Fruit fly (Drosophila melanogaster) whole organism: ENCODE data around the gene Ndc1.

Source experiments
- CG8478 ChIP-seq: fragments of >200 bp; optimal IDR thresholded peaks from 2 replicates; lab custom pipeline; 2018; ENCODE audit warnings: inconsistent platforms
- Dll ChIP-seq: fragments of >200 bp; optimal IDR thresholded peaks from 2 replicates; lab custom pipeline; 2017
- EcR ChIP-seq, 2 experiments: fragments of >200 bp; optimal IDR thresholded peaks; 2 replicates each; lab custom pipeline; 2017; ENCODE audit warnings: missing biosample characterization in 2 of 2, missing genetic modification characterization in 2 of 2, missing genetic modification reagents in 2 of 2
- pan ChIP-seq: fragments of >200 bp; optimal IDR thresholded peaks from 2 replicates; lab custom pipeline; 2017
- psq ChIP-seq: fragments of >200 bp; optimal IDR thresholded peaks from 2 replicates; lab custom pipeline; 2017
- usp ChIP-seq: fragments of >200 bp; optimal IDR thresholded peaks from 2 replicates; lab custom pipeline; 2017; ENCODE audit warnings: missing biosample characterization, missing genetic modification characterization, mixed read lengths

The Ndc1 gene

DNA sequence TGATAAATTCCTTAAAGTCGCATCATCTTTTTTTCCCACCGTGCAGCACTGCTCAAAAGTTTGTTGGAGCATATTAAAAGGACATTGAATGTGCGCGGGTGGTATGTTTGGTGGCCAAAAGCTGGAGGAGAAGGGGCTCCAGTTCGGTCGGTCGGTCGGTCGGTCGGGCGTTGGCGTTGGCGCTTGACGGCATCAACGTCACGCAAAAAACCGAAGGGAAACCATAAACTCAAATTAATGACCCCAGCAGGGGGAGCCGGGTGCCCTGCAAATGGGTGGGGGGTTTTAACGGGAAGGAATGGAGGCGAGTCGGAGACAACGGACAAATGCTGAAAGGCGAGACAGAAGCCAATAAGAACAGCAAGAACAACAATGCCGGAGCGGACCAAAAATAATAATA lies 11.8 kb upstream of the Ndc1 start:
- TF ChIP-seq EcR (GFP tag; optimal IDR thresholded peaks at IDR 0.05; lab: Kevin White, UChicago) (no peak), pan (no peak), usp (GFP tag; lab: Kevin White, UChicago) (no peak), Dll (lab: Kevin White, UChicago) (peak; percentile 6), psq (lab: Kevin White, UChicago) (no peak)

- TF ChIP-seq usp (GFP tag; lab: Kevin White, UChicago), result no peak
- TF ChIP-seq Dll (lab: Kevin White, UChicago), result peak; percentile 68
Observed at dm6 chr3R:23914415-23915041, 9.7 kb upstream of the Ndc1 start.

DNA sequence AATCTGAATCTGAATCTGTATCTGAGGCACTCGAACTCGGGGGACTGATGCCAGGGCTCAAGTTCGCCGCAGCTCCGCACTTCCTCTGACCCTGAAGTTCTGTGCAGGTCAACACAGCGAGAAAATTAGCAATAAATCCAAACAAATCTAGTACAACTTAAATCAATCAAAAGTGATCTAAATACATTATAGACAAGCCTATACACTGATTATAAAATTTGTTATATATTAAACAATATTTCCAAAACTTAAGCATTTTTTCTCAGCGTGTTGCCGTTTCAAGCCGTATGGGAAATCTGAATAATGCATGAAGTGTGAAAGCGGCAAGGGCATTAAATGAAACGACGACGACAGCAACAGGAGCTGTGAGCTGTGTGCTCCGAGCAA lies 9.2 kb upstream of the Ndc1 start:
- TF ChIP-seq Dll (lab: Kevin White, UChicago) (no peak), usp (GFP tag; lab: Kevin White, UChicago) (no peak), pan (no peak), CG8478 (lab: Kevin White, UChicago) (no peak), psq (lab: Kevin White, UChicago) (no peak), EcR (GFP tag; optimal IDR thresholded peaks at IDR 0.05; lab: Kevin White, UChicago) (no peak)

DNA sequence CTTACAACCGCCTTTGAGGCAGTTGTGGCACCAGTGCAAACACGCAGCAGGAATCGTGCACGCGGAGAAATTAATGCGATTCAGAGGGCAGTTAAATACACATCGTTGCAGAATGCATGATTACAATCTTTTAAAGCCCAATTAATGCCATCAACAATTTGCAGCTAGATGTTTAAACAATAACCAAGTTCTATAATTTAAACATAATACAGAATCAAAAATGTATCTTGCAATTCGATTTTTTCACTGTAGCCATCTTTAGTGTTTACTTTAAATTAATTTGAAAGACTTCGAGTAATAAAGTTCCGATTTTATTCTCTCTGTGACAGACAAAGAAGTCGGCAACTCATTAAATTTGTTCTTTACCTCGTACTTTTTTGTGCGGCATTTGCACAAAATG lies 8.2 kb upstream of the Ndc1 start:
- TF ChIP-seq Dll (lab: Kevin White, UChicago) (peak; percentile 2), pan (no peak), EcR (GFP tag; optimal IDR thresholded peaks at IDR 0.05; lab: Kevin White, UChicago) (no peak)

dm6 chr3R:23919366-23919765 lies 4.8 kb upstream of the Ndc1 start:
- TF ChIP-seq EcR (GFP tag; optimal IDR thresholded peaks at IDR 0.05; lab: Kevin White, UChicago) (no peak), Dll (lab: Kevin White, UChicago) (no peak), psq (lab: Kevin White, UChicago) (no peak), CG8478 (lab: Kevin White, UChicago) (no peak)

- TF ChIP-seq CG8478 (lab: Kevin White, UChicago) (no peak), pan (no peak)
Observed at dm6 chr3R:23920387-23920786, 3.8 kb upstream of the Ndc1 start.

DNA sequence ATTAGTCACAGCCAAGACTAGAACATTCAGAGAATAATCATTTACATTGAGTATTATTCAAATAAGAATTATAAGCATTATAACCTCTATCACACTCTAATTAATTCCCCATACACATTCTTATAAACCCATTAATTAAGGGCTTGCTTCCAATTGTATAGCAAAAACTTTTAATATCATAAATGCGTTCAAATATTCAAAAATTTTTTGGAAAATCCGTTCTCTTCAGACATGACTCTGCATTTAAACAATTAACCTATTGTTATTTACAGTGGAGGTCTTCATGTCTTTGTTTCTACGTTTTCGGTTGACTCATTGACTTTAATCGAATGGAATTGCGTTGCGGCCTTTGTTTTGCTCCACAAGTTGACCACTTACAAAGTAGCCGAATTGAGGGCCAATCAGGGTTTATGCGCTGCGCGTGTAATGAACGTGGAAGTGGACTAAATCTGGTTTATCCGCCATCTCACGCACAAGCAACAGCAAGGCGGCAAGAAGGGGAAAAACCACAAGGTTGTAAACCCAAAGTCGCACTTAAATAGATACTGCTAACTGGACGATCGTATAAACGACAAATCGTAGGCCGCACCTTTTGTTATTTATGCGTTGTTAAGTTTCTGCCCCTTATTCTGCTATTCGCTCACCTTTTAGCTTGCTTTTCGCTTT lies 3.2 kb upstream of the Ndc1 start:
- TF ChIP-seq Dll (lab: Kevin White, UChicago), result no peak
- no peak for TF ChIP-seq CG8478 (lab: Kevin White, UChicago)
- TF ChIP-seq usp (GFP tag; lab: Kevin White, UChicago), result no peak
- TF ChIP-seq pan, result no peak
- no peak for TF ChIP-seq EcR (GFP tag; optimal IDR thresholded peaks at IDR 0.05; lab: Kevin White, UChicago)
- no peak for TF ChIP-seq psq (lab: Kevin White, UChicago)

DNA sequence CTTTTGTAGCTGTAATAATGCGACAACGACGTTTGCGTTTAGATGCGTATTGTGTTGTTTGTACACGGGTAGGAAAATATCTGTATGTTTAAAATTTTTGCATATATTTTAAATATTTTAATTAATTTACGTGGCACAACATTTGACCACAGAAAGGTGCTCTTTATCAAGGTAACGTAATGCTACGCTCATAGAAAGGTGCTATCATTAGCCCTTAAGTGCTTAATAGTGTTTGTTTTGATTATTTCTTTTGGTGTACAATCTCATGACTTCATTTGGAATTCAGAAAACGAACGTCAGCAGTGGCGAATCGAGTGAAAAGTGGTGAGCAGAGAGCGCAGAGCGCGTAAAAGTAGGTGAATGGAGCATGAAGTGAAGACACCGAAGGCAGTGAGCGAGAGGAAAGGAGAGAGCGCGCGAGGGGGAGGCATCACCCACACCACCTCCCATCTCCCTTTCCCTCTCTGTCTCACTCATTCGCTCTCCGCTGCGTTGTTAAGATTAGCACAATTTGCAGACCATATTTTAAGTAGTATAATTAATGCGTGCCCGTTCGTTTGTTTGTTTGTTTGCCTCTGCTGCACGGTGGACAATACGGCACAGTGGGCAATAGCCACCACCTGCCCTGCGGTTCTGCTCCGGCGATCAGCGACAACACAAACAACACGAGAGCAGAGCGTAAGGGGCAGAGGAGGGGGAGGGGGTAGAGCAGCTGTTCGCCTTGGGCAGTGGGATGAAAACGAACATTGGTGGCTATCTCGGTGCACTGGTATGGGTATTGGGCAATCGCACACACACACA lies 2.3 kb upstream of the Ndc1 start:
- no peak for TF ChIP-seq EcR (GFP tag; optimal IDR thresholded peaks at IDR 0.05; lab: Kevin White, UChicago)
- TF ChIP-seq pan, result no peak
- no peak for TF ChIP-seq CG8478 (lab: Kevin White, UChicago)
- no peak for TF ChIP-seq usp (GFP tag; lab: Kevin White, UChicago)
- no peak for TF ChIP-seq psq (lab: Kevin White, UChicago)

DNA sequence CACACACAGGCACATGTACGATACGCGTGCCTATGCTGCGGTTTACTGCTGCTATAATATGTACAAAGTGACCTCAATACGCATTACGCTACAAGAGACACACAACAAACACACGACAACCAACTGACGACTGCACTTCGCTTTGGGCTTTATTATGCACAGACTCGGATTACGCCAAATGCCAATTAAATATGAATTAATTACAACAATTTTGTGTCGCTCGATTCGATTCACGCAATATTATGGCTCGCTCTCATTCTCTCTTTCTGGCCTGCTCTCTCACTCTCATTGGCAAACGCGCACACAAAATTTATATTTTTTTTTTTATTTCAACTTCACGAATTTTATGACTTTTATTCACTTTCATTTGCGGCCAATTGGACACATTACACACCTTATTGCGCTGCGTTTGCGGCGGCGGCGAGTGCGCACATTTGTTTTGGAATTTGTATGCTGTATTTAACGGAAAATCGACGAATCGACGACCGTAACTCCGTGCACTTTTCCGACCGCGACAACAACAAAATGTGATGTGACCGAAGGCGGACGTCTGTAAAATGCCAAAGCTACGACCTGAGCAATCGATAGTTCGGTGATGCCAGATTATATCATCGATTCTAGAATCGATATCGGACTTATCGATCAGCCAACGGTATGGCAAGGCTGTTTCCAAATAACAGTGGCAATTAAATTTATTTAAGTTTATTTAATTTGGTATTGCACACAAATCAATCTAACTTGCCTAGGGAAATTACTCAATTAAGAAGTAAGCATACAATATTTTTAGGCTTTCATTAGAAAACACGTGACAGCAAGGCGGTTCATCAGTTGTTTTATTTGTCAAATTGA lies 1.5 kb upstream of the Ndc1 start, which contains the start of the genes sba and CG31141:
Gene sba (minus strand): TSS at position 472 of the 849 bp plus-strand sequence.
Gene CG31141 (plus strand): TSS at position 799 of the 849 bp plus-strand sequence.
- TF ChIP-seq pan (no peak), usp (GFP tag; lab: Kevin White, UChicago) (no peak)

dm6 chr3R:23927429-23927828 lies 3.2 kb downstream of the Ndc1 start, which contains the start of gene CG13601:
Gene CG13601, minus strand, starts transcription at chr3R:23927634.
- TF ChIP-seq EcR (GFP tag; optimal IDR thresholded peaks at IDR 0.05; lab: Kevin White, UChicago), result no peak
- no peak for TF ChIP-seq usp (GFP tag; lab: Kevin White, UChicago)
- TF ChIP-seq CG8478 (lab: Kevin White, UChicago), result no peak
- no peak for TF ChIP-seq pan
- TF ChIP-seq psq (lab: Kevin White, UChicago), result no peak

dm6 chr3R:23928950-23929602 lies 4.9 kb downstream of the Ndc1 start, which contains the start of the genes CG43998, CG43999 and CG31142:
Gene CG43998, minus strand, starts transcription at chr3R:23929000.
Gene CG43999, minus strand, starts transcription at chr3R:23929000.
Gene CG31142, plus strand, starts transcription at chr3R:23929243.
- TF ChIP-seq CG8478 (lab: Kevin White, UChicago) (no peak), pan (no peak), psq (lab: Kevin White, UChicago) (no peak), Dll (lab: Kevin White, UChicago) (no peak)
